Worm (Caenorhabditis elegans) whole organism, L1 larva: ENCODE data around the gene cup-15.

Source experiments
- dsc-1 ChIP-seq: sonication (generic microtip); optimal IDR thresholded peaks from 2 replicates; lab custom pipeline; 2016; ENCODE audit warnings: mild to moderate bottlenecking, missing genetic modification characterization, missing compliant biosample characterization
- unc-62 ChIP-seq: fragments of 150-350 bp; optimal IDR thresholded peaks from 2 replicates; lab custom pipeline; 2014; ENCODE audit warnings: missing biosample characterization, missing genetic modification reagents, missing genetic modification characterization
- unc-86 ChIP-seq: sonication (generic microtip); optimal IDR thresholded peaks from 2 replicates; lab custom pipeline; 2016; ENCODE audit warnings: missing genetic modification characterization, missing compliant biosample characterization
- zip-4 ChIP-seq: fragments of 200-800 bp; sonication (Bioruptor generic); optimal IDR thresholded peaks from 2 replicates; lab custom pipeline; 2018; ENCODE audit warnings: mild to moderate bottlenecking, missing genetic modification characterization, moderate library complexity, missing compliant biosample characterization

DNA sequence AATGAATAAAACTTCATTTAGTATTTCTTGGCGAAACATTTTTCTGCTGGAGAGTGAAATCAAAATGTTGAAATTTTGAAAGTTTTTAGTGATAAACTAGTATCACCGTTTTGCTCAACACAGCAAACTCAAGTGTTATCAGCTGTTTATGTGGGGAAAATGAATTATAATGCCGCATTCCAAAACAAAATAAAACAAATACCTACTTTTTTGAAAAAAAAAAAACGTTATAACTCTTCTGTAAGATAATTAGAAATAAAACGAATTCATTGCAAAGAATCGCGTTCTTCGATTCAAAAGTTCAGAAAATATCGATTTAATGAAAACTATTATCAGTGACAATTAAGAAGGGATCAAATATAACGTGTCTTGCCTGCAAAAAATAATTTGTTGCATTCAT, 44.7 kb downstream of the cup-15 start, which contains the start of gene Y51B9A.9:
- TF ChIP-seq unc-86 (tag; lab: Kevin White, UChicago) (no peak), unc-62 (GFP tag; lab: Kevin White, UChicago) (no peak), zip-4 (GFP tag; lab: Kevin White, UChicago) (no peak), dsc-1 (tag; lab: Kevin White, UChicago) (no peak)
